Worm (Caenorhabditis elegans) whole organism, L4 larva: ENCODE results near the gene F42A10.6.
A peak's percentile ranks its signal among the peaks of the same experiment; 100 is the strongest.

Experiments
- R02D3.7 ChIP-seq: fragments of 150-350 bp; sonication (generic microtip); optimal IDR thresholded peaks from 3 replicates; lab custom pipeline; 2014; ENCODE audit warnings: missing biosample characterization, missing genetic modification characterization
- T20F7.1 ChIP-seq: fragments of 200-800 bp; sonication (Bioruptor generic); optimal IDR thresholded peaks from 2 replicates; lab custom pipeline; 2018; ENCODE audit warnings: mild to moderate bottlenecking, missing genetic modification characterization, missing compliant biosample characterization
- T26A8.4 ChIP-seq: fragments of 200-800 bp; sonication (Bioruptor generic); IDR thresholded peaks from 2 replicates; pipeline ENCODE4 v1.3.6; 2022; ENCODE audit warnings: missing genetic modification characterization, missing compliant biosample characterization
- aha-1 ChIP-seq: fragments of 150-350 bp; peaks from one replicate; lab custom pipeline; 2014; ENCODE audit warnings: missing biosample characterization, missing genetic modification characterization
- ceh-20 ChIP-seq: fragments of 200-800 bp; sonication (Bioruptor generic); IDR thresholded peaks from 2 replicates; pipeline ENCODE4 v1.3.6; 2022; ENCODE audit warnings: missing genetic modification reagents, missing genetic modification characterization, missing compliant biosample characterization
- ceh-62 ChIP-seq: sonication (generic microtip); optimal IDR thresholded peaks from 2 replicates; lab custom pipeline; 2017; ENCODE audit warnings: missing biosample characterization, missing genetic modification characterization
- daf-12 ChIP-seq: fragments of 150-350 bp; optimal IDR thresholded peaks from 2 replicates; lab custom pipeline; 2014; ENCODE audit warnings: missing biosample characterization, missing genetic modification reagents, missing genetic modification characterization
- daf-16 ChIP-seq, 3 experiments: sonication (generic microtip); optimal IDR thresholded peaks; 2 replicates each; lab custom pipeline; 2016 to 2017; ENCODE audit warnings: missing genetic modification characterization in 3 of 3, missing genetic modification reagents in 3 of 3, mild to moderate bottlenecking in 2 of 3, missing compliant biosample characterization in 2 of 3, missing biosample characterization in 1 of 3, moderate library complexity in 1 of 3
- dmd-6 ChIP-seq: fragments of 200-800 bp; sonication (Bioruptor generic); IDR thresholded peaks from 2 replicates; pipeline ENCODE4 v1.3.6; 2022; ENCODE audit warnings: missing genetic modification reagents, missing genetic modification characterization, missing compliant biosample characterization
- dmd-8 ChIP-seq: fragments of 200-800 bp; sonication (Bioruptor generic); IDR thresholded peaks from 2 replicates; pipeline ENCODE4 v1.3.6; 2022; ENCODE audit warnings: missing genetic modification characterization, missing compliant biosample characterization
- dve-1 ChIP-seq: sonication (generic microtip); optimal IDR thresholded peaks from 2 replicates; lab custom pipeline; 2017; ENCODE audit warnings: antibody characterized with exemption, mild to moderate bottlenecking, missing genetic modification characterization, missing compliant biosample characterization; ENCODE audit not compliant: insufficient read depth
- egl-27 ChIP-seq: sonication (generic microtip); optimal IDR thresholded peaks from 3 replicates; lab custom pipeline; 2017; ENCODE audit warnings: missing biosample characterization, missing genetic modification reagents, missing genetic modification characterization
- fkh-10 ChIP-seq: fragments of 150-350 bp; optimal IDR thresholded peaks from 2 replicates; lab custom pipeline; 2014; ENCODE audit warnings: missing biosample characterization, missing genetic modification reagents, missing genetic modification characterization
- hlh-11 ChIP-seq: fragments of 200-800 bp; sonication (Bioruptor generic); optimal IDR thresholded peaks from 2 replicates; lab custom pipeline; 2018; ENCODE audit warnings: mild to moderate bottlenecking, missing genetic modification characterization, missing compliant biosample characterization
- hlh-30 ChIP-seq: sonication (generic microtip); optimal IDR thresholded peaks from 2 replicates; lab custom pipeline; 2017; ENCODE audit warnings: antibody characterized with exemption, mild to moderate bottlenecking, missing genetic modification characterization, missing compliant biosample characterization; ENCODE audit not compliant: insufficient read depth
- hmg-1.1 ChIP-seq: fragments of 200-800 bp; sonication (Bioruptor generic); IDR thresholded peaks from 2 replicates; pipeline ENCODE4 v1.3.6; 2022; ENCODE audit warnings: missing genetic modification reagents, missing genetic modification characterization, missing compliant biosample characterization
- jun-1 ChIP-seq: fragments of 150-350 bp; optimal IDR thresholded peaks from 2 replicates; lab custom pipeline; 2014; ENCODE audit warnings: missing biosample characterization, missing genetic modification reagents, missing genetic modification characterization
- lin-38 ChIP-seq: fragments of 200-800 bp; sonication (Bioruptor generic); IDR thresholded peaks from 2 replicates; pipeline ENCODE4 v1.3.6; 2022; ENCODE audit warnings: missing genetic modification reagents, missing genetic modification characterization, missing compliant biosample characterization
- lsy-2 ChIP-seq, 2 experiments: fragments of 150-350 bp in 1 of 2; sonication (generic microtip) in 1 of 2; optimal IDR thresholded peaks; 2 replicates each; lab custom pipeline; 2014 to 2017; ENCODE audit warnings: missing biosample characterization in 2 of 2, missing genetic modification characterization in 2 of 2
- madf-5 ChIP-seq, 2 experiments: fragments of 200-800 bp; sonication (Bioruptor generic); IDR thresholded peaks; 2 replicates each; pipeline ENCODE4 v1.3.6; 2022; ENCODE audit warnings: missing compliant biosample characterization in 2 of 2, missing genetic modification characterization in 2 of 2
- mxl-3 ChIP-seq: fragments of 200-800 bp; sonication (Bioruptor generic); optimal IDR thresholded peaks from 2 replicates; lab custom pipeline; 2018; ENCODE audit warnings: mild to moderate bottlenecking, missing genetic modification characterization, missing compliant biosample characterization
- nhr-10 ChIP-seq: fragments of 150-350 bp; optimal IDR thresholded peaks from 2 replicates; lab custom pipeline; 2014; ENCODE audit warnings: missing biosample characterization, missing genetic modification characterization
- nhr-102 ChIP-seq: sonication (generic microtip); optimal IDR thresholded peaks from 2 replicates; lab custom pipeline; 2016; ENCODE audit warnings: mild to moderate bottlenecking, missing genetic modification characterization, moderate library complexity, missing compliant biosample characterization
- nhr-28 ChIP-seq: fragments of 150-350 bp; optimal IDR thresholded peaks from 2 replicates; lab custom pipeline; 2014; ENCODE audit warnings: missing biosample characterization, missing genetic modification characterization
- nhr-42 ChIP-seq: fragments of 200-800 bp; sonication (Bioruptor generic); IDR thresholded peaks from 2 replicates; pipeline ENCODE4 v1.3.6; 2022; ENCODE audit warnings: missing genetic modification characterization, missing compliant biosample characterization
- nhr-48 ChIP-seq: sonication (generic microtip); optimal IDR thresholded peaks from 2 replicates; lab custom pipeline; 2016; ENCODE audit warnings: mild to moderate bottlenecking, missing genetic modification characterization, missing compliant biosample characterization
- skn-1 ChIP-seq: fragments of 150-350 bp; optimal IDR thresholded peaks from 2 replicates; lab custom pipeline; 2014; ENCODE audit warnings: missing biosample characterization, missing genetic modification characterization
- unc-39 ChIP-seq: sonication (generic microtip); optimal IDR thresholded peaks from 2 replicates; lab custom pipeline; 2017; ENCODE audit warnings: missing biosample characterization, missing genetic modification characterization
- unc-62 ChIP-seq, 3 experiments: fragments of 150-350 bp in 1 of 3; sonication (generic microtip); optimal IDR thresholded peaks in 2 of 3; peaks in 1 of 3; 1 replicate in 1 of 3; 2 replicates in 2 of 3; lab custom pipeline; 2014 to 2017; ENCODE audit warnings: missing biosample characterization in 3 of 3, missing genetic modification characterization in 3 of 3, missing genetic modification reagents in 3 of 3, missing genotype in 1 of 3
- zfp-2 ChIP-seq: sonication (generic microtip); optimal IDR thresholded peaks from 2 replicates; lab custom pipeline; 2016; ENCODE audit warnings: mild to moderate bottlenecking, missing genetic modification characterization, missing compliant biosample characterization
- zip-2 ChIP-seq: fragments of 150-350 bp; optimal IDR thresholded peaks from 2 replicates; lab custom pipeline; 2014; ENCODE audit warnings: missing biosample characterization, missing genetic modification characterization

The F42A10.6 gene

ce11 chrIII:6148684-6149083 is 28.0 kb downstream of the F42A10.6 start:
- TF ChIP-seq hlh-30 (tag; lab: Kevin White, UChicago) = no peak
- no peak for TF ChIP-seq nhr-102
- TF ChIP-seq daf-16 (GFP tag; optimal IDR thresholded peaks at IDR 0.05; lab: Kevin White, UChicago) = no peak
- peak; percentile 41 for TF ChIP-seq daf-16 (tag; optimal IDR thresholded peaks at IDR 0.05; lab: Kevin White, UChicago)

ce11 chrIII:6147903-6148302 is 28.8 kb downstream of the F42A10.6 start, which contains the start of gene Y42G9A.2:
Gene Y42G9A.2 (plus strand): TSS chrIII:6148186.
- TF ChIP-seq zfp-2 (tag; lab: Kevin White, UChicago) (no peak), T20F7.1 (GFP tag; lab: Kevin White, UChicago) (peak; percentile 52), R02D3.7 (tag; lab: Kevin White, UChicago) (no peak), madf-5 (GFP tag; IDR thresholded peaks at IDR 0.05; lab: Robert Waterston, UW) (no peak), skn-1 (tag; lab: Kevin White, UChicago) (no peak), nhr-10 (tag; lab: Kevin White, UChicago) (no peak), aha-1 (peak; percentile 85), egl-27 (tag; lab: Kevin White, UChicago) (no peak), zip-2 (peak; percentile 8), ceh-62 (tag; lab: Kevin White, UChicago) (no peak), ceh-20 (GFP tag; lab: Robert Waterston, UW) (no peak), nhr-42 (no peak), lin-38 (no peak)

- peak in 1 of 2 experiments; percentile 93 for TF ChIP-seq unc-62 (GFP tag; optimal IDR thresholded peaks at IDR 0.05 in 1 of 2; lab: Kevin White, UChicago)
- no peak for TF ChIP-seq unc-62 (tag; optimal IDR thresholded peaks at IDR 0.05; lab: Kevin White, UChicago)
- no peak for TF ChIP-seq unc-39 (tag; lab: Kevin White, UChicago)
Measured at ce11 chrIII:6146797-6147196, 29.9 kb downstream of the F42A10.6 start.

- TF ChIP-seq jun-1 (tag; lab: Kevin White, UChicago) = no peak
- peak; percentile 45; the same call in 1 of the 2 replicates for TF ChIP-seq dmd-6
- TF ChIP-seq mxl-3 (GFP tag; lab: Kevin White, UChicago) = peak; percentile 5
- TF ChIP-seq fkh-10 (GFP tag; lab: Kevin White, UChicago) = no peak
- peak; percentile 53 for TF ChIP-seq nhr-28 (tag; lab: Kevin White, UChicago)
- TF ChIP-seq hlh-30 (tag; lab: Kevin White, UChicago) = peak; percentile 38
- TF ChIP-seq daf-16 (GFP tag; optimal IDR thresholded peaks at IDR 0.05; lab: Kevin White, UChicago) = no peak
- peak; percentile 30 for TF ChIP-seq daf-16 (tag; optimal IDR thresholded peaks at IDR 0.05; lab: Kevin White, UChicago)
- no peak for TF ChIP-seq daf-12
Measured at ce11 chrIII:6145896-6146295, 30.8 kb downstream of the F42A10.6 start, which contains the start of gene Y42G9A.3. Gene Y42G9A.3 (plus strand): TSS chrIII:6146258.

- TF ChIP-seq lsy-2 (tag; optimal IDR thresholded peaks at IDR 0.05; lab: Kevin White, UChicago) = peak in 1 of 2 experiments; percentile 40
- peak; percentile 23 for TF ChIP-seq nhr-48 (tag; lab: Kevin White, UChicago)
- TF ChIP-seq lin-38 = no peak
- TF ChIP-seq hlh-11 (tag; lab: Kevin White, UChicago) = peak; percentile 54
- peak; percentile 1 for TF ChIP-seq nhr-28 (tag; lab: Kevin White, UChicago)
- TF ChIP-seq dmd-6 = peak; percentile 48; the same call in 1 of the 2 replicates
- no peak for TF ChIP-seq unc-39 (tag; lab: Kevin White, UChicago)
- TF ChIP-seq dve-1 (tag; lab: Kevin White, UChicago) = peak; percentile 28
- TF ChIP-seq daf-16 (GFP tag; optimal IDR thresholded peaks at IDR 0.05; lab: Kevin White, UChicago) = no peak
- no peak for TF ChIP-seq daf-16 (tag; optimal IDR thresholded peaks at IDR 0.05; lab: Kevin White, UChicago)
- TF ChIP-seq mxl-3 (GFP tag; lab: Kevin White, UChicago) = peak; percentile 60
- no peak for TF ChIP-seq madf-5 (GFP tag; IDR thresholded peaks at IDR 0.05; lab: Robert Waterston, UW)
- TF ChIP-seq nhr-42 = no peak
- TF ChIP-seq T26A8.4 (GFP tag; lab: Robert Waterston, UW) = no peak
- TF ChIP-seq aha-1 = peak; percentile 84
- TF ChIP-seq hmg-1.1 (GFP tag; lab: Robert Waterston, UW) = no peak
- TF ChIP-seq egl-27 (tag; lab: Kevin White, UChicago) = no peak
- TF ChIP-seq dmd-8 (GFP tag; lab: Robert Waterston, UW) = no peak
Measured at ce11 chrIII:6145309-6145708, 31.4 kb downstream of the F42A10.6 start.
